Worm (Caenorhabditis elegans): ENCODE measurements around the gene srv-4.

srv-4 gene

DNA sequence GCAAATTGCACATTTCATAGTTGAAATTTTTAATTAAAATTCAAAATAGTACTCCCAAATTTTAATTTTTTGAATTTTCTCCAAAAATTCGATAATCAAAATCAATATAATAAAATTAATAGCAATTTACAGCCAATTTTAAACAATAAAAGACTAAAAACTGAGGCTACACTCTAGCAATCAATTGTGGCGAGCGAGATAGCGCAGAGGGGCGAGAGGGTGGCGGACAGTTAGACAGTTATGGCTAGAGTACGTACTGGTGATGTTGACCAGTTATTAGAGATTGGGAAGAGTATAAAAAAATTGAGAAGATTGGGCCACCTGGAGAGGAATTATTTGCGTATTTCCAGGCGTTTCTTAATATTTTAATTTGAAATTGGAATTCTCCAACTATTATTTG lies 10.5 kb downstream of the srv-4 start, which contains the start of gene nhr-78:
nhr-78 (minus strand) TSS at position 182 of the 400 bp plus-strand sequence.
- no peak for TF ChIP-seq pha-4 (tag; optimal IDR thresholded peaks at IDR 0.05)
- TF ChIP-seq cnd-1 (tag; optimal IDR thresholded peaks at IDR 0.05): no peak
- no peak for TF ChIP-seq ztf-11 (tag; optimal IDR thresholded peaks at IDR 0.05)
- TF ChIP-seq nhr-12 (tag; optimal IDR thresholded peaks at IDR 0.05): no peak
- no peak for TF ChIP-seq drap-1 (GFP tag; optimal IDR thresholded peaks at IDR 0.05)
- no peak for TF ChIP-seq ceh-43 (GFP tag; optimal IDR thresholded peaks at IDR 0.05)
- TF ChIP-seq hlh-1 (tag; optimal IDR thresholded peaks at IDR 0.05): no peak
- TF ChIP-seq lin-13 (tag; optimal IDR thresholded peaks at IDR 0.05): no peak
- TF ChIP-seq mab-5 (tag; optimal IDR thresholded peaks at IDR 0.05): no peak
- no peak for TF ChIP-seq unc-120 (tag; optimal IDR thresholded peaks at IDR 0.05; ENCODE audit: poor library complexity, severe bottlenecking)
- TF ChIP-seq ceh-83 (GFP tag; optimal IDR thresholded peaks at IDR 0.05): no peak
- TF ChIP-seq ham-2 (GFP tag; optimal IDR thresholded peaks at IDR 0.05): no peak
- TF ChIP-seq ces-1 (GFP tag; optimal IDR thresholded peaks at IDR 0.05): no peak
- no peak for TF ChIP-seq sem-2 (GFP tag; optimal IDR thresholded peaks at IDR 0.05)
- no peak for TF ChIP-seq nhr-28 (tag; optimal IDR thresholded peaks at IDR 0.05)
- no peak for TF ChIP-seq lsy-2 (tag; optimal IDR thresholded peaks at IDR 0.05)
- no peak for TF ChIP-seq nhr-2 (tag; optimal IDR thresholded peaks at IDR 0.05)

DNA sequence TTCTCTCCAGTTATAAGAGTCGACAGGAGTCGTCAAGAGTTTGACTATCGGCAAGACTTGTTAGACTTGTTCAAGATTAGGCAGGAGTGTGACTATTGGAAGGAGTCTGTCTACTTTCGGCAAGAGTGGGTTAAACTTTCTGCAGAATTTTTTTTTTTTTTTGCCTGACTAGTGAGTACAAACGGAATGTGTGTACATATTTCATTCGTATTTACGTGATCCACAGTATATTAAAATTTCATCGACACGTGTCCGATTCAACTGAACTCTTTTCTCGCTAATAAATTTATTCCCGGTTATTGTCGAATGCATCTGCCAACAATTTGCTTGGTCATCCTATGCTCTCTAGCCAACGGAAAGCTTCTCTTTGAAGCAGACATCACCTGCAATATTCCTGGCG lies 16.1 kb downstream of the srv-4 start, which contains the start of gene F36A4.1:
F36A4.1 (plus strand) TSS at position 301 of the 400 bp plus-strand sequence.
- TF ChIP-seq lin-32 (GFP tag; optimal IDR thresholded peaks at IDR 0.05) (no peak), unc-39 (tag; optimal IDR thresholded peaks at IDR 0.05) (no peak), nhr-12 (tag; optimal IDR thresholded peaks at IDR 0.05) (no peak), ham-2 (GFP tag; optimal IDR thresholded peaks at IDR 0.05) (no peak), sptf-1 (tag; optimal IDR thresholded peaks at IDR 0.05) (no peak), bed-3 (GFP tag; optimal IDR thresholded peaks at IDR 0.05) (no peak), lin-13 (tag; optimal IDR thresholded peaks at IDR 0.05) (no peak), cnd-1 (tag; optimal IDR thresholded peaks at IDR 0.05) (no peak), flh-1 (GFP tag; optimal IDR thresholded peaks at IDR 0.05) (no peak), elt-3 (tag; optimal IDR thresholded peaks at IDR 0.05) (no peak), sem-2 (GFP tag; optimal IDR thresholded peaks at IDR 0.05) (no peak), ceh-83 (GFP tag; optimal IDR thresholded peaks at IDR 0.05) (no peak), ces-1 (GFP tag; optimal IDR thresholded peaks at IDR 0.05) (no peak), mab-5 (tag; optimal IDR thresholded peaks at IDR 0.05) (no peak)

DNA sequence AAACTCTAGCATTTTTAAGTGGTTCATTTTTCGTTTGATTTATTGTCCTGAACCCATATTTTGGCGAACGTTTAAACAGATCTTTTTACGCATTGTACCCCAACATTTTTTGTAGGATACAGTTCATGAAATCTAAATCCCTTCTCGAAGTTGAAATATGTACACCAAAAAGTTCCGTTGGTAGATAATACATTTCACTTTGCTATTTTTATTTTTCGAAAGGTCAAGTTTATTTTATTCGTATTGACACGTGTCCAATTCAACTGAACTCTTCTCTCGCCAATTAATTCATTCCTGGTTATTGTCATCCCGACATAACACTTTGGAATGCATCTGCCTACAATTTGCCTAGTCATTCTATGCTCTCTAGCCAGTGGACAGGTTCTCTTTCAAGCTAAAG lies 17.3 kb downstream of the srv-4 start, which contains the start of gene F36A4.2:
F36A4.2 (plus strand) TSS at position 301 of the 400 bp plus-strand sequence.
- no peak for TF ChIP-seq unc-39 (tag; optimal IDR thresholded peaks at IDR 0.05)
- TF ChIP-seq M03D4.4 (tag; optimal IDR thresholded peaks at IDR 0.05): no peak
- TF ChIP-seq nhr-237 (tag; optimal IDR thresholded peaks at IDR 0.05): no peak
- no peak for TF ChIP-seq lin-32 (GFP tag; optimal IDR thresholded peaks at IDR 0.05)
- TF ChIP-seq elt-3 (tag; optimal IDR thresholded peaks at IDR 0.05): no peak
- TF ChIP-seq nhr-2 (tag; optimal IDR thresholded peaks at IDR 0.05): no peak
- no peak for TF ChIP-seq cnd-1 (tag; optimal IDR thresholded peaks at IDR 0.05)
- TF ChIP-seq nhr-12 (tag; optimal IDR thresholded peaks at IDR 0.05): no peak
- TF ChIP-seq nhr-28 (tag; optimal IDR thresholded peaks at IDR 0.05): no peak
- no peak for TF ChIP-seq flh-1 (GFP tag; optimal IDR thresholded peaks at IDR 0.05)
- TF ChIP-seq mep-1 (tag; optimal IDR thresholded peaks at IDR 0.05): no peak
- no peak for TF ChIP-seq mab-5 (tag; optimal IDR thresholded peaks at IDR 0.05)
- TF ChIP-seq pha-4 (tag; optimal IDR thresholded peaks at IDR 0.05): no peak
- TF ChIP-seq mls-2 (tag; optimal IDR thresholded peaks at IDR 0.05): no peak
- no peak for TF ChIP-seq tbx-8 (GFP tag; optimal IDR thresholded peaks at IDR 0.05)
- TF ChIP-seq unc-62 (GFP tag; optimal IDR thresholded peaks at IDR 0.05): no peak

DNA sequence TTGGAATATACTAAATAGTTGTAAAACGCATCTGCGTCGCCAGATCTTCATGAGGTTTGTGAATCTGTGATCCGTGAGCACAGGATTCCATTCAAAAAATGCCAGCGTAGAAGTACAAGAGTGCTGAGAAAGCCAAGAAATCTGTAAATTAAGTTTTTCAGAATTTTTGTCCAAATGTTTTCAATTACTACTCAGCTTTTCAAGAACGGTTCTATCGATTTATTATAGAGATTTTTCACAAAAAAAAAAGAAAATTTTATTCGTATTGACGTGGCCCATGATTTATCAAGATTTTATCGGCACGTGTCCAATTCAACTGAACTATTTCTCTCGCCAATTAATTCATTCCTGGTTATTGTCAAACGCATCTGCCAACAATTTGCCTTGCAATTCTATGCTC lies 18.9 kb downstream of the srv-4 start, which contains the start of gene F36A4.3:
F36A4.3 (plus strand) TSS at position 301 of the 400 bp plus-strand sequence.
- no peak for TF ChIP-seq blmp-1 (tag; optimal IDR thresholded peaks at IDR 0.05)
- TF ChIP-seq ces-1 (GFP tag; optimal IDR thresholded peaks at IDR 0.05): no peak
- TF ChIP-seq sptf-1 (tag; optimal IDR thresholded peaks at IDR 0.05): no peak

DNA sequence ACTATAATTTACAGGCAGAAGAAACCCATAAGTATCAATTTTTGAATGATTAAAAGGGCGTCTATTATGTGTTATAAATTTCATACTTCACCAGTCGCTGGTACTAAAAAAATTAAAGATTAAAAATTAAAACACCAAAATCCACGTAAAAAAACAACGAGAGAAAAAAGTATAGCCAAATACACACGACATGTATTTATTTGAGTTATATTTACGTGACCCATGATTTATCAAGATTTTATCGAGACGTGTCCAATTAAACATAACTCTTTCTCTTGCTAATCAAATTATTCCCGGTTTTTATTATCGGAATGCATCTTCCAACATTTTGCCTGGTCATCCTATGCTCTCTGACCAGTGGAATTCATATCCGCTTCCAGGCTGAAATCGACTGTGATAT lies 20.9 kb downstream of the srv-4 start, which contains the start of gene F36A4.4:
F36A4.4 (plus strand) TSS at position 301 of the 400 bp plus-strand sequence.
- TF ChIP-seq elt-1 (tag; optimal IDR thresholded peaks at IDR 0.05; ENCODE audit: borderline replicate concordance, insufficient read depth): no peak
- no peak for TF ChIP-seq flh-1 (GFP tag; optimal IDR thresholded peaks at IDR 0.05)
- TF ChIP-seq tbx-8 (GFP tag; optimal IDR thresholded peaks at IDR 0.05): no peak
- TF ChIP-seq ceh-39 (tag; optimal IDR thresholded peaks at IDR 0.05): no peak
- TF ChIP-seq nhr-76 (tag; optimal IDR thresholded peaks at IDR 0.05): no peak
- TF ChIP-seq zip-8 (tag; optimal IDR thresholded peaks at IDR 0.05): no peak
- no peak for TF ChIP-seq hlh-1 (tag; optimal IDR thresholded peaks at IDR 0.05)
- TF ChIP-seq mep-1 (tag; optimal IDR thresholded peaks at IDR 0.05): no peak
- no peak for TF ChIP-seq unc-62 (GFP tag; optimal IDR thresholded peaks at IDR 0.05)
- no peak for TF ChIP-seq unc-39 (tag; optimal IDR thresholded peaks at IDR 0.05)
- TF ChIP-seq nhr-237 (tag; optimal IDR thresholded peaks at IDR 0.05): no peak
- no peak for TF ChIP-seq ceh-83 (GFP tag; optimal IDR thresholded peaks at IDR 0.05)
- TF ChIP-seq lin-13 (tag; optimal IDR thresholded peaks at IDR 0.05): no peak
- TF ChIP-seq M03D4.4 (tag; optimal IDR thresholded peaks at IDR 0.05): no peak
- no peak for TF ChIP-seq sptf-1 (tag; optimal IDR thresholded peaks at IDR 0.05)
- TF ChIP-seq unc-120 (tag; optimal IDR thresholded peaks at IDR 0.05; ENCODE audit: poor library complexity, severe bottlenecking): no peak
- no peak for TF ChIP-seq ceh-43 (GFP tag; optimal IDR thresholded peaks at IDR 0.05)
- no peak for TF ChIP-seq lsy-2 (tag; optimal IDR thresholded peaks at IDR 0.05)
